Worm (Caenorhabditis elegans): ENCODE data around the gene Y54F10AL.1.

- TF ChIP-seq sea-2 (GFP tag; IDR thresholded peaks at IDR 0.05) (no peak), pha-4 (tag; optimal IDR thresholded peaks at IDR 0.05) (no peak), hlh-12 (tag; optimal IDR thresholded peaks at IDR 0.05) (no peak), nhr-90 (tag; optimal IDR thresholded peaks at IDR 0.05) (no peak)
These were observed 10.2 kb upstream of the Y54F10AL.1 start for ce11 chrIII:2477303-2477702.
